Fruit fly (Drosophila melanogaster) whole organism, embryonic: ENCODE measurements around the gene CG31633.
A peak's percentile ranks its signal among the peaks of the same experiment; 100 is the strongest.

Experiments
- Adf1 ChIP-seq: fragments of 200-800 bp; sonication (Bioruptor generic); IDR thresholded peaks from 2 replicates; pipeline ENCODE4 v1.3.6; 2022; ENCODE audit warnings: missing biosample characterization, missing genetic modification characterization
- Antp ChIP-seq: fragments of 200-800 bp; sonication (Bioruptor generic); optimal IDR thresholded peaks from 3 replicates; lab custom pipeline; 2016; ENCODE audit warnings: missing biosample characterization, missing genetic modification characterization
- BtbVII ChIP-seq: fragments of 200-800 bp; sonication (Bioruptor generic); optimal IDR thresholded peaks from 3 replicates; lab custom pipeline; 2017; ENCODE audit warnings: missing biosample characterization, mild to moderate bottlenecking, missing genetic modification characterization
- CG10431 ChIP-seq: fragments of 200-800 bp; sonication (Bioruptor generic); optimal IDR thresholded peaks from 3 replicates; lab custom pipeline; 2018; ENCODE audit warnings: missing biosample characterization, mild to moderate bottlenecking, missing genetic modification characterization
- CG10462 ChIP-seq: fragments of 200-800 bp; sonication (Bioruptor generic); optimal IDR thresholded peaks from 2 replicates; lab custom pipeline; 2016; ENCODE audit warnings: missing biosample characterization, missing genetic modification characterization
- CG11398 ChIP-seq: fragments of 200-800 bp; sonication (Bioruptor generic); optimal IDR thresholded peaks from 2 replicates; lab custom pipeline; 2016; ENCODE audit warnings: missing biosample characterization, missing genetic modification characterization
- CG12071 ChIP-seq: fragments of 200-800 bp; sonication (Bioruptor generic); optimal IDR thresholded peaks from 3 replicates; lab custom pipeline; 2018; ENCODE audit warnings: missing biosample characterization, mild to moderate bottlenecking, missing genetic modification characterization
- CG15011 ChIP-seq: fragments of 200-800 bp; sonication (Bioruptor generic); optimal IDR thresholded peaks from 3 replicates; lab custom pipeline; 2018; ENCODE audit warnings: missing biosample characterization, mild to moderate bottlenecking, missing genetic modification characterization
- CG15073 ChIP-seq: fragments of 200-800 bp; sonication (Bioruptor generic); optimal IDR thresholded peaks from 2 replicates; lab custom pipeline; 2016; ENCODE audit warnings: missing biosample characterization, missing genetic modification characterization
- CG15479 ChIP-seq: fragments of 200-800 bp; sonication (Bioruptor generic); optimal IDR thresholded peaks from 3 replicates; lab custom pipeline; 2019; ENCODE audit warnings: missing biosample characterization, mild to moderate bottlenecking, missing genetic modification characterization, moderate library complexity
- CG17359 ChIP-seq: fragments of 200-800 bp; sonication (Bioruptor generic); optimal IDR thresholded peaks from 3 replicates; lab custom pipeline; 2018; ENCODE audit warnings: missing biosample characterization, mild to moderate bottlenecking, missing genetic modification characterization, moderate library complexity
- CG2875 ChIP-seq: fragments of 200-800 bp; sonication (Bioruptor generic); optimal IDR thresholded peaks from 2 replicates; lab custom pipeline; 2017; ENCODE audit warnings: missing biosample characterization, mild to moderate bottlenecking, missing genetic modification characterization, missing genetic modification reagents
- CG30020 ChIP-seq: fragments of 200-800 bp; optimal IDR thresholded peaks from 2 replicates; lab custom pipeline; 2019; ENCODE audit warnings: missing biosample characterization, mild to moderate bottlenecking, missing genetic modification characterization, moderate library complexity
- CG32532 ChIP-seq: fragments of 200-800 bp; sonication (Bioruptor generic); IDR thresholded peaks from 2 replicates; pipeline ENCODE4 v1.3.6; 2022; ENCODE audit warnings: missing biosample characterization, missing genetic modification characterization
- CG32767 ChIP-seq: fragments of 200-800 bp; sonication (Bioruptor generic); IDR thresholded peaks from 2 replicates; pipeline ENCODE4 v1.3.6; 2022; ENCODE audit warnings: missing biosample characterization, missing genetic modification characterization
- CG33557 ChIP-seq: fragments of 200-800 bp; sonication (Bioruptor generic); optimal IDR thresholded peaks from 2 replicates; lab custom pipeline; 2019; ENCODE audit warnings: missing biosample characterization, mild to moderate bottlenecking, missing genetic modification characterization, moderate library complexity
- CG4360 ChIP-seq: fragments of 200-800 bp; sonication (Bioruptor generic); IDR thresholded peaks from 2 replicates; pipeline ENCODE4 v1.3.6; 2022; ENCODE audit warnings: missing biosample characterization, missing genetic modification characterization
- CG7963 ChIP-seq: fragments of 200-800 bp; sonication (Bioruptor generic); IDR thresholded peaks from 3 replicates; pipeline ENCODE4 v1.3.6; 2022; ENCODE audit warnings: missing biosample characterization, missing genetic modification characterization; ENCODE audit not compliant: partially characterized antibody
- CG8388 ChIP-seq: fragments of 200-800 bp; sonication (Bioruptor generic); optimal IDR thresholded peaks from 2 replicates; lab custom pipeline; 2019; ENCODE audit warnings: missing biosample characterization, mild to moderate bottlenecking, missing genetic modification characterization, moderate library complexity
- CG9727 ChIP-seq: fragments of 200-800 bp; sonication (Bioruptor generic); optimal IDR thresholded peaks from 3 replicates; lab custom pipeline; 2017; ENCODE audit warnings: missing biosample characterization, mild to moderate bottlenecking, missing genetic modification characterization
- D ChIP-seq, 2 experiments: fragments of 200-800 bp in 1 of 2; fragments of >200 bp in 1 of 2; sonication (Bioruptor generic) in 1 of 2; optimal IDR thresholded peaks; 2 replicates in 1 of 2; 3 replicates in 1 of 2; lab custom pipeline; 2017; ENCODE audit warnings: mild to moderate bottlenecking in 1 of 2, missing biosample characterization in 1 of 2, missing genetic modification characterization in 1 of 2, missing genetic modification reagents in 1 of 2
- Doc3 ChIP-seq: fragments of 200-800 bp; sonication (Bioruptor generic); IDR thresholded peaks from 3 replicates; pipeline ENCODE4 v1.3.6; 2022; ENCODE audit warnings: missing biosample characterization, missing genetic modification characterization; ENCODE audit not compliant: partially characterized antibody
- E2f2 ChIP-seq: fragments of 200-800 bp; sonication (Bioruptor generic); IDR thresholded peaks from 2 replicates; pipeline ENCODE4 v1.3.6; 2022; ENCODE audit warnings: missing biosample characterization, missing genetic modification characterization
- HLH3B ChIP-seq: fragments of 200-800 bp; sonication (Bioruptor generic); IDR thresholded peaks from 2 replicates; pipeline ENCODE4 v1.3.6; 2022; ENCODE audit warnings: missing biosample characterization, missing genetic modification characterization
- HLH54F ChIP-seq: fragments of 200-800 bp; sonication (Bioruptor generic); optimal IDR thresholded peaks from 3 replicates; lab custom pipeline; 2016; ENCODE audit warnings: missing biosample characterization, missing genetic modification characterization
- Hmr ChIP-seq: fragments of 200-800 bp; sonication (Bioruptor generic); optimal IDR thresholded peaks from 3 replicates; lab custom pipeline; 2017; ENCODE audit warnings: mild to moderate bottlenecking, missing biosample characterization, missing genetic modification reagents, missing genetic modification characterization
- Kr ChIP-seq: fragments of 200-800 bp; sonication (Bioruptor generic); optimal IDR thresholded peaks from 2 replicates; lab custom pipeline; 2017; ENCODE audit warnings: missing biosample characterization, mild to moderate bottlenecking, missing genetic modification characterization
- Max ChIP-seq: fragments of 200-800 bp; sonication (Bioruptor generic); optimal IDR thresholded peaks from 2 replicates; lab custom pipeline; 2016; ENCODE audit warnings: missing biosample characterization, mild to moderate bottlenecking, missing genetic modification characterization
- Ptx1 ChIP-seq: fragments of 200-800 bp; sonication (Bioruptor generic); IDR thresholded peaks from 2 replicates; pipeline ENCODE4 v1.3.6; 2022; ENCODE audit warnings: missing biosample characterization, missing genetic modification characterization
- Side ChIP-seq: fragments of 200-800 bp; sonication (Bioruptor generic); optimal IDR thresholded peaks from 2 replicates; lab custom pipeline; 2016; ENCODE audit warnings: missing biosample characterization, missing genetic modification characterization
- Sin3A ChIP-seq: fragments of >200 bp; optimal IDR thresholded peaks from 2 replicates; lab custom pipeline; 2018
- Spps ChIP-seq: fragments of 200-800 bp; sonication (Bioruptor generic); optimal IDR thresholded peaks from 2 replicates; lab custom pipeline; 2018; ENCODE audit warnings: missing biosample characterization, mild to moderate bottlenecking, missing genetic modification characterization
- bbx ChIP-seq: fragments of 200-800 bp; sonication (Bioruptor generic); IDR thresholded peaks from 2 replicates; pipeline ENCODE4 v1.3.6; 2022; ENCODE audit warnings: missing biosample characterization, missing genetic modification characterization; ENCODE audit not compliant: partially characterized antibody
- dan ChIP-seq: fragments of 200-800 bp; sonication (Bioruptor generic); IDR thresholded peaks from 2 replicates; pipeline ENCODE4 v1.3.6; 2022; ENCODE audit warnings: missing biosample characterization, missing genetic modification characterization
- gce ChIP-seq: fragments of 200-800 bp; sonication (Bioruptor generic); IDR thresholded peaks from 3 replicates; pipeline ENCODE4 v1.3.6; 2022; ENCODE audit warnings: missing biosample characterization, missing genetic modification characterization
- gcm ChIP-seq: fragments of 200-800 bp; sonication (Bioruptor generic); optimal IDR thresholded peaks from 2 replicates; lab custom pipeline; 2019; ENCODE audit warnings: missing biosample characterization, mild to moderate bottlenecking, missing genetic modification characterization, moderate library complexity
- gt ChIP-seq: fragments of 200-800 bp; sonication (Bioruptor generic); IDR thresholded peaks from 2 replicates; pipeline ENCODE4 v1.3.6; 2022; ENCODE audit warnings: missing biosample characterization, missing genetic modification characterization
- her ChIP-seq: fragments of 200-800 bp; sonication (Bioruptor generic); optimal IDR thresholded peaks from 2 replicates; lab custom pipeline; 2016; ENCODE audit warnings: missing biosample characterization, missing genetic modification characterization
- hkb ChIP-seq, 2 experiments: fragments of 200-800 bp in 1 of 2; fragments of >200 bp in 1 of 2; sonication (Bioruptor generic) in 1 of 2; IDR thresholded peaks in 1 of 2; optimal IDR thresholded peaks in 1 of 2; 2 replicates each; pipeline versions ENCODE4 v1.3.6 to Lab custom; 2017 to 2022; ENCODE audit warnings: missing biosample characterization in 1 of 2, missing genetic modification characterization in 1 of 2
- ind ChIP-seq: fragments of 200-800 bp; sonication (Bioruptor generic); optimal IDR thresholded peaks from 3 replicates; lab custom pipeline; 2016; ENCODE audit warnings: missing biosample characterization, missing genetic modification characterization
- kni ChIP-seq: fragments of 200-800 bp; sonication (Bioruptor generic); optimal IDR thresholded peaks from 3 replicates; lab custom pipeline; 2017; ENCODE audit warnings: mild to moderate bottlenecking, missing biosample characterization, missing genetic modification reagents, missing genetic modification characterization
- lab ChIP-seq: fragments of 200-800 bp; sonication (Bioruptor generic); optimal IDR thresholded peaks from 3 replicates; lab custom pipeline; 2017; ENCODE audit warnings: missing biosample characterization, missing genetic modification characterization, mild to moderate bottlenecking, moderate library complexity, missing genetic modification reagents
- mld ChIP-seq: fragments of 200-800 bp; sonication (Bioruptor generic); IDR thresholded peaks from 3 replicates; pipeline ENCODE4 v1.3.6; 2022; ENCODE audit warnings: missing biosample characterization, missing genetic modification characterization; ENCODE audit not compliant: partially characterized antibody
- pros ChIP-seq: fragments of 200-800 bp; sonication (Bioruptor generic); optimal IDR thresholded peaks from 3 replicates; lab custom pipeline; 2019; ENCODE audit warnings: missing biosample characterization, mild to moderate bottlenecking, missing genetic modification characterization, moderate library complexity
- sens ChIP-seq: fragments of 200-800 bp; sonication (Bioruptor generic); peaks from one replicate; lab custom pipeline; 2016; ENCODE audit warnings: missing biosample characterization, missing genetic modification characterization
- sima ChIP-seq: fragments of 200-800 bp; sonication (Bioruptor generic); optimal IDR thresholded peaks from 2 replicates; lab custom pipeline; 2016; ENCODE audit warnings: missing biosample characterization, missing genetic modification characterization
- ssp ChIP-seq: fragments of 200-800 bp; sonication (Bioruptor generic); IDR thresholded peaks from 2 replicates; pipeline ENCODE4 v1.3.6; 2022; ENCODE audit warnings: missing biosample characterization, missing genetic modification characterization
- unpg ChIP-seq: fragments of 200-800 bp; sonication (Bioruptor generic); optimal IDR thresholded peaks from 3 replicates; lab custom pipeline; 2018; ENCODE audit warnings: missing biosample characterization, mild to moderate bottlenecking, missing genetic modification characterization, moderate library complexity

CG31633 gene

DNA sequence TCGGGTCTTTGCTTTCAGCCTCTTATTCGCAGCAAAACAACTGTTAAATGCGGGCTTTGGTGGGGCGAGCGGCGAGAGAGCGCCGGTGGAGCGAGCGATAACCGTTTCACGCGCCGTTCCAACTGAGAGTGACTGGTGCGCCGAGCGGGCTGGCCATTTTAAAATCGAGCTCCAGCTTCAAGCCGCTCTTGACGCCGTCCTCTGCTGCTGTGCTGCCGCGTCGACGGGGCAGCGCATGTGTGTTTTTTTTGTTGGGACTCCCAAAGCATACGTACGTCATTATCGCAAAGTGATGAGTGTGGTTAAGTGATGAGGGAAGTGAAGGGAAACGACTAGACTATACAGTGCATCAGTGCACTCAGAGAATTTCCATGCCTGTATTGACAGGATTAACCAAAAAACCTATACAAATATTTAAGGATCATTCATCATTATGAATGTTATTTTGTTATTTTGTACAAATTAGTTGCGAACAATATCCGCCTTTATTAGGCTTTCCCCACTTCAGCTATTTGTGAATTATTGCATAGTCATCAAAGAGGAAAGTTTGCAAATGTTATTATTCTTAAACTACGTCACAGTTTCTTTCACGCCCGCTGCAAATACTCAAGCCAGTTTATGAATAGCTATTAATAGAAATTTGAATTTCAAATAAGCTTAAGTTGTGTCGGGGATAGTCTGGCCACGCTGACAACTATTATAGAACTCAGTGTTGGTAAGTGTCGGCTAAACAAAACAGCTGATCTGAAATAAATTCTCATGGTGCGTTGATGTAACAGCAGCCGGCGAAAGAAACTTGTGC is 17.3 kb upstream of the CG31633 start, which contains the start of gene Spn27A (continued):
- TF ChIP-seq gt (GFP tag; lab: Robert Waterston, UW) = no peak
- TF ChIP-seq BtbVII = peak; percentile 64
- peak; percentile 61 for TF ChIP-seq unpg (GFP tag; lab: Kevin White, UChicago)
- peak; percentile 49 for TF ChIP-seq CG8388 (GFP tag; lab: Kevin White, UChicago)
- peak; percentile 15 for TF ChIP-seq CG10462 (GFP tag; lab: Kevin White, UChicago)
- TF ChIP-seq gcm (GFP tag; lab: Kevin White, UChicago) = peak; percentile 83
- no peak for TF ChIP-seq dan (GFP tag; lab: Robert Waterston, UW)
- TF ChIP-seq CG10431 = no peak
- TF ChIP-seq CG33557 (GFP tag; lab: Kevin White, UChicago) = peak; percentile 29
- TF ChIP-seq CG15073 (GFP tag; lab: Kevin White, UChicago) = no peak
- no peak for TF ChIP-seq Hmr (GFP tag; lab: Kevin White, UChicago)
- TF ChIP-seq sima (GFP tag; lab: Kevin White, UChicago) = no peak
- TF ChIP-seq kni = no peak
- no peak; the same call in 1 of the 2 replicates for TF ChIP-seq Ptx1 (GFP tag; lab: Robert Waterston, UW)
- no peak for TF ChIP-seq hkb (optimal IDR thresholded peaks at IDR 0.05; lab: Kevin White, UChicago)
- TF ChIP-seq hkb (GFP tag; IDR thresholded peaks at IDR 0.05; lab: Robert Waterston, UW) = peak; percentile 50; the same call in 1 of the 2 replicates
- TF ChIP-seq Doc3 (GFP tag; lab: Robert Waterston, UW) = no peak
- peak; percentile 70 for TF ChIP-seq CG17359 (tag; lab: Kevin White, UChicago)
- 0 out of 3 replicates have a peak, but pooled peaks have one; percentile 44 for TF ChIP-seq gce (GFP tag; lab: Robert Waterston, UW)
- peak; percentile 50 for TF ChIP-seq Antp (GFP tag; lab: Kevin White, UChicago)
- peak; percentile 36 for TF ChIP-seq her
- TF ChIP-seq pros (GFP tag; lab: Kevin White, UChicago) = no peak
- no peak for TF ChIP-seq CG11398
- peak; percentile 5; the same call in 1 of the 2 replicates for TF ChIP-seq CG4360 (GFP tag; lab: Robert Waterston, UW)
- TF ChIP-seq CG7963 (GFP tag; lab: Robert Waterston, UW) = no peak
- TF ChIP-seq Kr (GFP tag; lab: Kevin White, UChicago) = no peak
- peak; percentile 25 for TF ChIP-seq Sin3A
- no peak; the same call in 1 of the 2 replicates for TF ChIP-seq CG32532 (GFP tag; lab: Robert Waterston, UW)
- peak; percentile 82 for TF ChIP-seq E2f2 (GFP tag; lab: Robert Waterston, UW)
- 0 out of 2 replicates have a peak, but pooled peaks have one; percentile 25 for TF ChIP-seq bbx
- TF ChIP-seq CG15011 = peak; percentile 48
- TF ChIP-seq HLH54F = peak; percentile 70
- peak; percentile 54 for TF ChIP-seq HLH3B
- peak; percentile 66 for TF ChIP-seq CG2875
- no peak for TF ChIP-seq CG12071 (GFP tag; lab: Kevin White, UChicago)
- TF ChIP-seq Max = peak; percentile 66
- peak; percentile 93 for TF ChIP-seq Adf1 (GFP tag; lab: Robert Waterston, UW)
- peak; percentile 29 for TF ChIP-seq ind
- peak; percentile 46 for TF ChIP-seq CG9727 (GFP tag; lab: Kevin White, UChicago)
- peak; percentile 36 for TF ChIP-seq Spps
- TF ChIP-seq mld (GFP tag; lab: Robert Waterston, UW) = no peak
- TF ChIP-seq lab (GFP tag; lab: Kevin White, UChicago) = no peak
- TF ChIP-seq CG15479 = no peak
- TF ChIP-seq Side (GFP tag; lab: Kevin White, UChicago) = peak; percentile 54
- peak; percentile 20; the same call in 1 of the 2 replicates for TF ChIP-seq ssp (GFP tag; lab: Robert Waterston, UW)
- peak; percentile 20; the same call in 1 of the 2 replicates for TF ChIP-seq CG32767 (GFP tag; lab: Robert Waterston, UW)
- peak; percentile 38 for TF ChIP-seq CG30020 (tag; lab: Kevin White, UChicago)
- no peak for TF ChIP-seq D (optimal IDR thresholded peaks at IDR 0.05; lab: Kevin White, UChicago)
- TF ChIP-seq D (GFP tag; optimal IDR thresholded peaks at IDR 0.05; lab: Kevin White, UChicago) = peak; percentile 60
- TF ChIP-seq sens (GFP tag; lab: Kevin White, UChicago) = peak; percentile 97
